Worm (Caenorhabditis elegans) whole organism, L1 larva: ENCODE measurements around the gene nsph-3.2.

Source experiments
- ceh-82 ChIP-seq, 3 experiments: fragments of 150-350 bp in 1 of 3; sonication (generic microtip) in 2 of 3; optimal IDR thresholded peaks; 2 replicates each; lab custom pipeline; 2014 to 2017; ENCODE audit warnings: missing biosample characterization in 3 of 3, missing genetic modification characterization in 3 of 3
- fkh-4 ChIP-seq: sonication (generic microtip); optimal IDR thresholded peaks from 2 replicates; lab custom pipeline; 2016; ENCODE audit warnings: missing compliant biosample characterization, missing genetic modification characterization, borderline replicate concordance
- nhr-237 ChIP-seq: fragments of 150-350 bp; optimal IDR thresholded peaks from 2 replicates; lab custom pipeline; 2014; ENCODE audit warnings: missing biosample characterization, missing genetic modification characterization
- nhr-84 ChIP-seq: sonication (generic microtip); optimal IDR thresholded peaks from 2 replicates; lab custom pipeline; 2017; ENCODE audit warnings: missing biosample characterization, missing genetic modification characterization
- rnt-1 ChIP-seq: sonication (generic microtip); optimal IDR thresholded peaks from 2 replicates; lab custom pipeline; 2016; ENCODE audit warnings: mild to moderate bottlenecking, missing genetic modification characterization, moderate library complexity, missing compliant biosample characterization
- snpc-4 ChIP-seq: fragments of 150-350 bp; optimal IDR thresholded peaks from 2 replicates; lab custom pipeline; 2014; ENCODE audit warnings: missing biosample characterization, missing genetic modification characterization

DNA sequence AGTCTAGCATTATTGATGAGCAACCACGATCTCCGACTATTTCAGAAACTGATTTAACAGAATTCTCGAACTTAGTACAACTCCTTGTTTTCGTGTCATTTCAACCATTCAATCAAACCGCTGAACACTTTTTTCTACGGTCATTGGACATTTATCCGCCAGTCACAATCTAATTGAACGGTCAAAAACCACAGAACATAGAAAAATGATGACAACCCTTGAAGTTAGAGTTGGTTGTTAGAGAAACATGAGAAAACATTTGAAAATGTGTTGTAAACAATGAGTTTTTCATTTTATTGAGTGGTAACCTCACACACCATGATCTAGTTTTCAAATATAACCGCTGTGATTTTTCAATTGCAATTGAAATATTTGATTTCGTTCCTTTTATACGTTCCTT lies 31.8 kb downstream of the nsph-3.2 start:
- TF ChIP-seq rnt-1 (tag; lab: Kevin White, UChicago) (no peak), snpc-4 (tag; lab: Kevin White, UChicago) (no peak), nhr-237 (no peak), ceh-82 (tag; optimal IDR thresholded peaks at IDR 0.05; lab: Kevin White, UChicago) (no peak), nhr-84 (tag; lab: Kevin White, UChicago) (no peak), fkh-4 (tag; lab: Kevin White, UChicago) (no peak)
